Worm (Caenorhabditis elegans) whole organism, late embryonic: ENCODE results near the gene srr-4.

Source experiments
- C38D4.7 ChIP-seq: fragments of 200-800 bp; sonication (Bioruptor generic); optimal IDR thresholded peaks from 2 replicates; lab custom pipeline; 2018; ENCODE audit warnings: mild to moderate bottlenecking, missing genetic modification characterization, moderate library complexity, missing compliant biosample characterization
- F13H6.1 ChIP-seq: sonication (generic microtip); optimal IDR thresholded peaks from 2 replicates; lab custom pipeline; 2016; ENCODE audit warnings: missing genetic modification characterization, missing compliant biosample characterization
- K02D7.2 ChIP-seq: sonication (generic microtip); optimal IDR thresholded peaks from 2 replicates; lab custom pipeline; 2017; ENCODE audit warnings: mild to moderate bottlenecking, missing genetic modification characterization, missing compliant biosample characterization
- T23F11.4 ChIP-seq: fragments of 200-800 bp; sonication (Bioruptor generic); optimal IDR thresholded peaks from 2 replicates; lab custom pipeline; 2018; ENCODE audit warnings: mild to moderate bottlenecking, missing genetic modification characterization, missing compliant biosample characterization
- ahr-1 ChIP-seq: sonication (generic microtip); optimal IDR thresholded peaks from 2 replicates; lab custom pipeline; 2016; ENCODE audit warnings: missing genetic modification characterization, missing compliant biosample characterization
- ceh-18 ChIP-seq: sonication (generic microtip); optimal IDR thresholded peaks from 2 replicates; lab custom pipeline; 2016; ENCODE audit warnings: missing genetic modification characterization, missing compliant biosample characterization
- ceh-22 ChIP-seq: sonication (generic microtip); optimal IDR thresholded peaks from 2 replicates; lab custom pipeline; 2017; ENCODE audit warnings: missing biosample characterization, missing genetic modification characterization
- ceh-24 ChIP-seq: sonication (generic microtip); optimal IDR thresholded peaks from 2 replicates; lab custom pipeline; 2016; ENCODE audit warnings: mild to moderate bottlenecking, missing genetic modification characterization, missing compliant biosample characterization
- ceh-31 ChIP-seq: sonication (generic microtip); optimal IDR thresholded peaks from 2 replicates; lab custom pipeline; 2016; ENCODE audit warnings: missing genetic modification characterization, missing compliant biosample characterization
- ceh-48 ChIP-seq: sonication (generic microtip); optimal IDR thresholded peaks from 2 replicates; lab custom pipeline; 2016; ENCODE audit warnings: missing genetic modification characterization, inconsistent platforms, missing compliant biosample characterization
- ceh-6 ChIP-seq: fragments of 200-800 bp; sonication (Bioruptor generic); optimal IDR thresholded peaks from 2 replicates; lab custom pipeline; 2018; ENCODE audit warnings: mild to moderate bottlenecking, missing genetic modification characterization, missing compliant biosample characterization
- ceh-9 ChIP-seq: sonication (generic microtip); optimal IDR thresholded peaks from 2 replicates; lab custom pipeline; 2016; ENCODE audit warnings: mild to moderate bottlenecking, missing genetic modification characterization, inconsistent platforms, missing compliant biosample characterization
- dmd-4 ChIP-seq: sonication (generic microtip); optimal IDR thresholded peaks from 2 replicates; lab custom pipeline; 2016; ENCODE audit warnings: borderline replicate concordance, missing genetic modification characterization, missing compliant biosample characterization
- elt-2 ChIP-seq: sonication (generic microtip); optimal IDR thresholded peaks from 2 replicates; lab custom pipeline; 2016; ENCODE audit warnings: missing genetic modification reagents, missing genetic modification characterization, missing compliant biosample characterization
- ets-4 ChIP-seq: sonication (generic microtip); optimal IDR thresholded peaks from 2 replicates; lab custom pipeline; 2016; ENCODE audit warnings: missing genetic modification characterization, missing compliant biosample characterization
- eyg-1 ChIP-seq: sonication (generic microtip); optimal IDR thresholded peaks from 2 replicates; lab custom pipeline; 2016; ENCODE audit warnings: missing genotype, missing genetic modification characterization, missing compliant biosample characterization
- fax-1 ChIP-seq: sonication (generic microtip); optimal IDR thresholded peaks from 2 replicates; lab custom pipeline; 2016; ENCODE audit warnings: missing genotype, missing genetic modification characterization, missing compliant biosample characterization
- fkh-10 ChIP-seq: fragments of 150-350 bp; optimal IDR thresholded peaks from 2 replicates; lab custom pipeline; 2014; ENCODE audit warnings: missing biosample characterization, missing genetic modification reagents, missing genetic modification characterization
- gmeb-2 ChIP-seq: sonication (generic microtip); optimal IDR thresholded peaks from 2 replicates; lab custom pipeline; 2016; ENCODE audit warnings: missing genetic modification characterization, inconsistent platforms, missing compliant biosample characterization
- hlh-13 ChIP-seq: fragments of 200-800 bp; sonication (Bioruptor generic); optimal IDR thresholded peaks from 2 replicates; lab custom pipeline; 2018; ENCODE audit warnings: mild to moderate bottlenecking, missing genetic modification characterization, missing compliant biosample characterization
- hlh-15 ChIP-seq: sonication (generic microtip); optimal IDR thresholded peaks from 2 replicates; lab custom pipeline; 2016; ENCODE audit warnings: missing genetic modification characterization, missing compliant biosample characterization
- hlh-6 ChIP-seq: sonication (generic microtip); optimal IDR thresholded peaks from 2 replicates; lab custom pipeline; 2016; ENCODE audit warnings: missing genotype, missing genetic modification characterization, missing compliant biosample characterization
- hlh-8 ChIP-seq: sonication (generic microtip); optimal IDR thresholded peaks from 2 replicates; lab custom pipeline; 2016; ENCODE audit warnings: missing genotype, missing genetic modification characterization, missing compliant biosample characterization
- madf-2 ChIP-seq: sonication (generic microtip); optimal IDR thresholded peaks from 2 replicates; lab custom pipeline; 2017; ENCODE audit warnings: missing genetic modification characterization, missing compliant biosample characterization
- mec-3 ChIP-seq: sonication (generic microtip); optimal IDR thresholded peaks from 2 replicates; lab custom pipeline; 2016; ENCODE audit warnings: borderline replicate concordance, missing genetic modification characterization, missing compliant biosample characterization
- nfya-1 ChIP-seq: sonication (generic microtip); optimal IDR thresholded peaks from 2 replicates; lab custom pipeline; 2017; ENCODE audit warnings: missing genetic modification characterization, mild to moderate bottlenecking, missing compliant biosample characterization, antibody characterized with exemption, moderate library complexity
- nhr-11 ChIP-seq: fragments of 150-350 bp; optimal IDR thresholded peaks from 2 replicates; lab custom pipeline; 2014; ENCODE audit warnings: missing biosample characterization, missing genetic modification characterization
- odd-2 ChIP-seq: sonication (generic microtip); optimal IDR thresholded peaks from 2 replicates; lab custom pipeline; 2017; ENCODE audit warnings: antibody characterized with exemption, mild to moderate bottlenecking, missing genetic modification characterization, missing compliant biosample characterization
- pag-3 ChIP-seq: sonication (generic microtip); optimal IDR thresholded peaks from 2 replicates; lab custom pipeline; 2016; ENCODE audit warnings: missing compliant biosample characterization, missing genetic modification characterization, borderline replicate concordance
- pat-9 ChIP-seq: fragments of 200-800 bp; sonication (Bioruptor generic); optimal IDR thresholded peaks from 2 replicates; lab custom pipeline; 2018; ENCODE audit warnings: mild to moderate bottlenecking, missing genetic modification characterization, moderate library complexity, missing compliant biosample characterization
- pha-2 ChIP-seq: sonication (generic microtip); optimal IDR thresholded peaks from 2 replicates; lab custom pipeline; 2017; ENCODE audit warnings: mild to moderate bottlenecking, missing genetic modification characterization, missing compliant biosample characterization
- pha-4 ChIP-seq: fragments of 150-350 bp; optimal IDR thresholded peaks from 2 replicates; lab custom pipeline; 2018; ENCODE audit warnings: missing biosample characterization, missing genetic modification reagents, missing genetic modification characterization
- pqm-1 ChIP-seq: sonication (generic microtip); optimal IDR thresholded peaks from 2 replicates; lab custom pipeline; 2016; ENCODE audit warnings: missing genetic modification characterization, missing compliant biosample characterization
- pros-1 ChIP-seq: fragments of 150-350 bp; optimal IDR thresholded peaks from 2 replicates; lab custom pipeline; 2014; ENCODE audit warnings: missing biosample characterization, missing genetic modification reagents, missing genetic modification characterization
- rnt-1 ChIP-seq: sonication (generic microtip); optimal IDR thresholded peaks from 2 replicates; lab custom pipeline; 2016; ENCODE audit warnings: missing genetic modification characterization, missing compliant biosample characterization
- sdc-2 ChIP-seq: sonication (generic microtip); optimal IDR thresholded peaks from 2 replicates; lab custom pipeline; 2016; ENCODE audit warnings: missing genotype, missing genetic modification characterization, missing compliant biosample characterization
- tbx-7 ChIP-seq: sonication (generic microtip); optimal IDR thresholded peaks from 2 replicates; lab custom pipeline; 2016; ENCODE audit warnings: missing genotype, missing genetic modification characterization, missing compliant biosample characterization
- ttx-3 ChIP-seq: sonication (generic microtip); optimal IDR thresholded peaks from 2 replicates; lab custom pipeline; 2016; ENCODE audit warnings: missing genetic modification reagents, missing genetic modification characterization, missing compliant biosample characterization
- unc-3 ChIP-seq, 2 experiments: fragments of 200-800 bp in 1 of 2; sonication (Bioruptor generic) in 1 of 2; sonication (generic microtip) in 1 of 2; conservative IDR thresholded peaks in 1 of 2; optimal IDR thresholded peaks in 1 of 2; 2 replicates each; pipeline versions ENCODE4 v1.3.6 to Lab custom; 2016 to 2022; ENCODE audit warnings: missing compliant biosample characterization in 2 of 2, missing genetic modification characterization in 2 of 2, missing genetic modification reagents in 1 of 2
- unc-42 ChIP-seq: sonication (generic microtip); optimal IDR thresholded peaks from 2 replicates; lab custom pipeline; 2016; ENCODE audit warnings: missing genotype, missing genetic modification characterization, missing compliant biosample characterization
- unc-86 ChIP-seq: sonication (generic microtip); optimal IDR thresholded peaks from 2 replicates; lab custom pipeline; 2016; ENCODE audit warnings: missing genetic modification characterization, missing compliant biosample characterization
- zip-5 ChIP-seq: sonication (generic microtip); optimal IDR thresholded peaks from 2 replicates; lab custom pipeline; 2016; ENCODE audit warnings: missing genetic modification characterization, missing compliant biosample characterization
- ztf-16 ChIP-seq: sonication (generic microtip); optimal IDR thresholded peaks from 2 replicates; lab custom pipeline; 2017; ENCODE audit warnings: missing genetic modification characterization, missing compliant biosample characterization

Gene srr-4

DNA sequence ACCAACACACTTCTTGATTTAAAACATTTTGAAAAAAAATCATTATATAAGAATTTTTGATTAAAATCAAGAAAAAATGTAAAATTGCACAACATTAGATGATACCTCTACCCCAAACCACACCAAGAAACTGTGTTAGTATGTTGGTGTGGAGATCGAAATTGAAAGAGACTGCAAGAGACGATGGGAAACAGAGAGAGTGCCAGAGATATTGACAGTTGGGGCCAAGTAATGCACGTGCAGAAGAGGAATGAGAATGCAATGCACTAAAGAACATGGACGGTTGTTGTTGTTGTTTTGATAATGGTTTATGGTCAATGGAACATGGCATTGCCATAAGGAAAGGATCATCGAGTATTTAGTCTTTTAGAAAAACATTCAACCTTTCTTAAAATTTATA lies 13.2 kb downstream of the srr-4 start:
- TF ChIP-seq T23F11.4 (GFP tag; lab: Kevin White, UChicago) (no peak), nfya-1 (tag; lab: Kevin White, UChicago) (no peak), ceh-18 (tag; lab: Kevin White, UChicago) (no peak), pha-2 (no peak), C38D4.7 (no peak), sdc-2 (tag; lab: Kevin White, UChicago) (no peak), pqm-1 (tag; lab: Kevin White, UChicago) (no peak), gmeb-2 (tag; lab: Kevin White, UChicago) (no peak), unc-3 (GFP tag; conservative IDR thresholded peaks at IDR 0.05; lab: Robert Waterston, UW) (no peak), unc-3 (tag; optimal IDR thresholded peaks at IDR 0.05; lab: Kevin White, UChicago) (no peak), tbx-7 (no peak), ceh-6 (GFP tag; lab: Kevin White, UChicago) (no peak), mec-3 (tag; lab: Kevin White, UChicago) (no peak), ceh-31 (tag; lab: Kevin White, UChicago) (no peak), pat-9 (tag; lab: Kevin White, UChicago) (no peak), ceh-24 (no peak), ceh-48 (tag; lab: Kevin White, UChicago) (no peak), hlh-15 (tag; lab: Kevin White, UChicago) (no peak)

- TF ChIP-seq pha-4, result no peak
- no peak for TF ChIP-seq ceh-22 (tag; lab: Kevin White, UChicago)
- no peak for TF ChIP-seq ceh-48 (tag; lab: Kevin White, UChicago)
- no peak for TF ChIP-seq dmd-4 (tag; lab: Kevin White, UChicago)
- TF ChIP-seq nhr-11 (tag; lab: Kevin White, UChicago), result no peak
- TF ChIP-seq ztf-16 (tag; lab: Kevin White, UChicago), result no peak
- no peak for TF ChIP-seq fax-1 (tag; lab: Kevin White, UChicago)
- no peak for TF ChIP-seq ahr-1 (tag; lab: Kevin White, UChicago)
- TF ChIP-seq T23F11.4 (GFP tag; lab: Kevin White, UChicago), result no peak
- TF ChIP-seq pros-1 (tag; lab: Kevin White, UChicago), result no peak
- no peak for TF ChIP-seq fkh-10 (GFP tag; lab: Kevin White, UChicago)
These were observed 14.1 kb downstream of the srr-4 start, which contains the start of gene K11D12.13 for ce11 chrV:5033099-5033498. K11D12.13 (plus strand) TSS chrV:5033399.

ce11 chrV:5035058-5035457 lies 16.0 kb downstream of the srr-4 start, which contains the start of gene K11D12.6:
K11D12.6 (minus strand) TSS chrV:5035158.
- TF ChIP-seq odd-2 (tag; lab: Kevin White, UChicago), result no peak
- TF ChIP-seq hlh-13, result no peak
- TF ChIP-seq ceh-18 (tag; lab: Kevin White, UChicago), result no peak
- TF ChIP-seq C38D4.7, result no peak
- TF ChIP-seq ztf-16 (tag; lab: Kevin White, UChicago), result no peak
- no peak for TF ChIP-seq rnt-1 (tag; lab: Kevin White, UChicago)
- TF ChIP-seq unc-42 (tag; lab: Kevin White, UChicago), result no peak
- TF ChIP-seq mec-3 (tag; lab: Kevin White, UChicago), result no peak
- no peak for TF ChIP-seq ttx-3 (tag; lab: Kevin White, UChicago)
- no peak for TF ChIP-seq pag-3 (tag; lab: Kevin White, UChicago)
- no peak for TF ChIP-seq hlh-8

DNA sequence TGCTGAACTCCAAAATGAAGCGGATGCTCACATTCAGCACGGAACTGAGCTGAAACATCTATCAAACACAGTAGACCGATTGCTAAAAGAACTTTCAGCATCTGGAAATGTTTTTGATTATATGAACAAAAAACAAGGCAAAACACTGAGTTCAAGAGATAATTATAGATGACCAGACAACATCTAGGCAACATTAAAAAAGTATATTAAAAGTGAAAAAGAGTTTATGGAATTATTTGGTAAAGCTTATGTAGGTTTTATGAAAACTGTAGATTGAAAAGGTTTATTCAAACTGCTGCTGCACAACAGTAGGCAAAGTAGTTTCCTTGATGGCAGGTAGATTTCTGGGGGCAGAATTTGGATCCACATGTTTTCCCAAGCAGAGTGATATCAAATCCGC lies 17.3 kb downstream of the srr-4 start, which contains the start of gene K11D12.7:
TSS of gene K11D12.7 (minus strand) at position 101 of the 400 bp plus-strand sequence.
- TF ChIP-seq ceh-22 (tag; lab: Kevin White, UChicago) (no peak), pag-3 (tag; lab: Kevin White, UChicago) (no peak), odd-2 (tag; lab: Kevin White, UChicago) (no peak), eyg-1 (no peak), zip-5 (tag; lab: Kevin White, UChicago) (no peak), hlh-6 (tag; lab: Kevin White, UChicago) (no peak), unc-86 (no peak), ets-4 (tag; lab: Kevin White, UChicago) (no peak), ceh-48 (tag; lab: Kevin White, UChicago) (no peak), elt-2 (tag; lab: Kevin White, UChicago) (no peak), madf-2 (tag; lab: Kevin White, UChicago) (no peak), hlh-13 (no peak), ceh-9 (tag; lab: Kevin White, UChicago) (no peak), nfya-1 (tag; lab: Kevin White, UChicago) (no peak), F13H6.1 (tag; lab: Kevin White, UChicago) (no peak), K02D7.2 (tag; lab: Kevin White, UChicago) (no peak), pat-9 (tag; lab: Kevin White, UChicago) (no peak), fax-1 (tag; lab: Kevin White, UChicago) (no peak), pros-1 (tag; lab: Kevin White, UChicago) (no peak), unc-3 (GFP tag; conservative IDR thresholded peaks at IDR 0.05; lab: Robert Waterston, UW) (no peak), unc-3 (tag; optimal IDR thresholded peaks at IDR 0.05; lab: Kevin White, UChicago) (no peak)
